Fruit fly (Drosophila melanogaster) whole organism, embryonic: ENCODE measurements around the gene CG11970.

Source experiments
- BEAF-32 ChIP-seq: fragments of 200-800 bp; sonication (Bioruptor generic); optimal IDR thresholded peaks from 3 replicates; lab custom pipeline; 2017; ENCODE audit warnings: missing biosample characterization, missing genetic modification characterization, mild to moderate bottlenecking, moderate library complexity, missing genetic modification reagents
- CG10654 ChIP-seq: fragments of 200-800 bp; sonication (Bioruptor generic); optimal IDR thresholded peaks from 2 replicates; lab custom pipeline; 2016; ENCODE audit warnings: missing biosample characterization, missing genetic modification characterization
- CG11247 ChIP-seq: fragments of 200-800 bp; sonication (Bioruptor generic); IDR thresholded peaks from 2 replicates; pipeline ENCODE4 v1.3.6; 2022; ENCODE audit warnings: missing biosample characterization, missing genetic modification characterization
- CG11456 ChIP-seq: fragments of 200-800 bp; sonication (Bioruptor generic); IDR thresholded peaks from 3 replicates; pipeline ENCODE4 v1.3.6; 2022; ENCODE audit warnings: missing biosample characterization, missing genetic modification characterization
- CG12155 ChIP-seq: fragments of 200-800 bp; sonication (Bioruptor generic); optimal IDR thresholded peaks from 3 replicates; lab custom pipeline; 2016; ENCODE audit warnings: missing biosample characterization, missing genetic modification characterization
- CG12769 ChIP-seq: fragments of 200-800 bp; sonication (Bioruptor generic); optimal IDR thresholded peaks from 2 replicates; lab custom pipeline; 2019; ENCODE audit warnings: missing biosample characterization, mild to moderate bottlenecking, missing genetic modification characterization, moderate library complexity
- CG14667 ChIP-seq: fragments of 200-800 bp; sonication (Bioruptor generic); IDR thresholded peaks from 2 replicates; pipeline ENCODE4 v1.3.6; 2022; ENCODE audit warnings: missing biosample characterization, missing genetic modification characterization
- CG15269 ChIP-seq: fragments of 200-800 bp; sonication (Bioruptor generic); optimal IDR thresholded peaks from 2 replicates; lab custom pipeline; 2018; ENCODE audit warnings: missing biosample characterization, mild to moderate bottlenecking, missing genetic modification characterization, moderate library complexity
- CG15514 ChIP-seq: fragments of 200-800 bp; sonication (Bioruptor generic); optimal IDR thresholded peaks from 3 replicates; lab custom pipeline; 2017; ENCODE audit warnings: missing biosample characterization, missing genetic modification characterization, mild to moderate bottlenecking, moderate library complexity, missing genetic modification reagents
- CG16779 ChIP-seq: fragments of 200-800 bp; sonication (Bioruptor generic); IDR thresholded peaks from 2 replicates; pipeline ENCODE4 v1.3.6; 2022; ENCODE audit warnings: missing biosample characterization, missing genetic modification characterization
- CG17361 ChIP-seq: fragments of 200-800 bp; sonication (Bioruptor generic); IDR thresholded peaks from 3 replicates; pipeline ENCODE4 v1.3.6; 2022; ENCODE audit warnings: missing biosample characterization, missing genetic modification characterization
- CG17385 ChIP-seq: fragments of 200-800 bp; sonication (Bioruptor generic); optimal IDR thresholded peaks from 3 replicates; lab custom pipeline; 2018; ENCODE audit warnings: missing biosample characterization, mild to moderate bottlenecking, missing genetic modification characterization
- CG18476 ChIP-seq: fragments of 200-800 bp; sonication (Bioruptor generic); optimal IDR thresholded peaks from 2 replicates; lab custom pipeline; 2016; ENCODE audit warnings: missing biosample characterization, mild to moderate bottlenecking, missing genetic modification characterization
- CG2120 ChIP-seq: fragments of 200-800 bp; sonication (Bioruptor generic); optimal IDR thresholded peaks from 3 replicates; lab custom pipeline; 2016; ENCODE audit warnings: missing biosample characterization, missing genetic modification characterization
- CG34376 ChIP-seq: fragments of 200-800 bp; sonication (Bioruptor generic); optimal IDR thresholded peaks from 2 replicates; lab custom pipeline; 2018; ENCODE audit warnings: missing biosample characterization, mild to moderate bottlenecking, missing genetic modification characterization
- CG3995 ChIP-seq: fragments of 200-800 bp; sonication (Bioruptor generic); optimal IDR thresholded peaks from 3 replicates; lab custom pipeline; 2016; ENCODE audit warnings: missing biosample characterization, missing genetic modification characterization
- CG4328 ChIP-seq: fragments of 200-800 bp; sonication (Bioruptor generic); optimal IDR thresholded peaks from 3 replicates; lab custom pipeline; 2017; ENCODE audit warnings: missing biosample characterization, missing genetic modification reagents, missing genetic modification characterization
- CG6272 ChIP-seq: fragments of 200-800 bp; sonication (Bioruptor generic); IDR thresholded peaks from 2 replicates; pipeline ENCODE4 v1.3.6; 2022; ENCODE audit warnings: missing biosample characterization, missing genetic modification characterization
- CG6683 ChIP-seq: fragments of 200-800 bp; sonication (Bioruptor generic); optimal IDR thresholded peaks from 2 replicates; lab custom pipeline; 2017; ENCODE audit warnings: missing biosample characterization, mild to moderate bottlenecking, missing genetic modification characterization, missing genetic modification reagents
- CG6689 ChIP-seq: fragments of 200-800 bp; sonication (Bioruptor generic); IDR thresholded peaks from 2 replicates; pipeline ENCODE4 v1.3.6; 2022; ENCODE audit warnings: missing biosample characterization, missing genetic modification characterization
- CG6765 ChIP-seq: fragments of 200-800 bp; sonication (Bioruptor generic); optimal IDR thresholded peaks from 3 replicates; lab custom pipeline; 2017; ENCODE audit warnings: missing biosample characterization, mild to moderate bottlenecking, missing genetic modification characterization
- CG7357 ChIP-seq: fragments of 200-800 bp; sonication (Bioruptor generic); IDR thresholded peaks from 3 replicates; pipeline ENCODE4 v1.3.6; 2022; ENCODE audit warnings: missing biosample characterization, missing genetic modification characterization
- CG8359 ChIP-seq: fragments of 200-800 bp; sonication (Bioruptor generic); optimal IDR thresholded peaks from 2 replicates; lab custom pipeline; 2017; ENCODE audit warnings: missing biosample characterization, mild to moderate bottlenecking, missing genetic modification characterization, borderline replicate concordance
- Camta ChIP-seq: fragments of 200-800 bp; sonication (Bioruptor generic); optimal IDR thresholded peaks from 2 replicates; lab custom pipeline; 2016; ENCODE audit warnings: missing biosample characterization, missing genetic modification characterization
- Doc2 ChIP-seq: fragments of 200-800 bp; sonication (Bioruptor generic); IDR thresholded peaks from 2 replicates; pipeline ENCODE4 v1.3.6; 2022; ENCODE audit warnings: missing biosample characterization, missing genetic modification characterization
- Gug ChIP-seq: fragments of 200-800 bp; sonication (Bioruptor generic); IDR thresholded peaks from 4 replicates; pipeline ENCODE4 v1.3.6; 2022; ENCODE audit warnings: missing biosample characterization, missing genetic modification characterization
- Hr39 ChIP-seq: fragments of >200 bp; optimal IDR thresholded peaks from 2 replicates; lab custom pipeline; 2017
- Neu2 ChIP-seq: fragments of 200-800 bp; sonication (Bioruptor generic); optimal IDR thresholded peaks from 3 replicates; lab custom pipeline; 2016; ENCODE audit warnings: missing biosample characterization, missing genetic modification characterization, borderline replicate concordance
- Nf-YB ChIP-seq: fragments of 200-800 bp; sonication (Bioruptor generic); optimal IDR thresholded peaks from 3 replicates; lab custom pipeline; 2019; ENCODE audit warnings: missing biosample characterization, mild to moderate bottlenecking, missing genetic modification characterization, moderate library complexity
- Usf ChIP-seq: fragments of 200-800 bp; sonication (Bioruptor generic); optimal IDR thresholded peaks from 2 replicates; lab custom pipeline; 2017; ENCODE audit warnings: missing genotype, missing biosample characterization, missing genetic modification characterization
- Xbp1 ChIP-seq: fragments of 200-800 bp; sonication (Bioruptor generic); optimal IDR thresholded peaks from 3 replicates; lab custom pipeline; 2016; ENCODE audit warnings: missing biosample characterization, mild to moderate bottlenecking, missing genetic modification characterization
- bab2 ChIP-seq: fragments of 200-800 bp; sonication (Bioruptor generic); optimal IDR thresholded peaks from 2 replicates; lab custom pipeline; 2016; ENCODE audit warnings: missing biosample characterization, missing genetic modification characterization
- bbx ChIP-seq: fragments of 200-800 bp; sonication (Bioruptor generic); IDR thresholded peaks from 2 replicates; pipeline ENCODE4 v1.3.6; 2022; ENCODE audit warnings: missing biosample characterization, missing genetic modification characterization; ENCODE audit not compliant: partially characterized antibody
- br ChIP-seq: fragments of >200 bp; optimal IDR thresholded peaks from 2 replicates; lab custom pipeline; 2017
- cad ChIP-seq: fragments of >200 bp; optimal IDR thresholded peaks from 2 replicates; lab custom pipeline; 2017; ENCODE audit warnings: missing biosample characterization, missing genetic modification characterization
- chm ChIP-seq: fragments of 200-800 bp; sonication (Bioruptor generic); IDR thresholded peaks from 2 replicates; pipeline ENCODE4 v1.3.6; 2022; ENCODE audit warnings: missing biosample characterization, missing genetic modification characterization
- grau ChIP-seq: fragments of 200-800 bp; optimal IDR thresholded peaks from 3 replicates; lab custom pipeline; 2019; ENCODE audit warnings: missing biosample characterization, mild to moderate bottlenecking, missing genetic modification characterization, moderate library complexity
- gsb-n ChIP-seq: fragments of 200-800 bp; sonication (Bioruptor generic); optimal IDR thresholded peaks from 3 replicates; lab custom pipeline; 2018; ENCODE audit warnings: missing biosample characterization, mild to moderate bottlenecking, missing genetic modification characterization
- inv ChIP-seq: fragments of 200-800 bp; sonication (Bioruptor generic); IDR thresholded peaks from 2 replicates; pipeline ENCODE4 v1.3.6; 2022; ENCODE audit warnings: missing biosample characterization, missing genetic modification characterization; ENCODE audit not compliant: partially characterized antibody
- knrl ChIP-seq: fragments of 200-800 bp; sonication (Bioruptor generic); IDR thresholded peaks from 3 replicates; pipeline ENCODE4 v1.3.6; 2022; ENCODE audit warnings: missing biosample characterization, missing genetic modification characterization; ENCODE audit not compliant: partially characterized antibody
- lmd ChIP-seq: fragments of 200-800 bp; sonication (Bioruptor generic); IDR thresholded peaks from 2 replicates; pipeline ENCODE4 v1.3.6; 2022; ENCODE audit warnings: missing biosample characterization, missing genetic modification characterization
- mld ChIP-seq: fragments of 200-800 bp; sonication (Bioruptor generic); IDR thresholded peaks from 3 replicates; pipeline ENCODE4 v1.3.6; 2022; ENCODE audit warnings: missing biosample characterization, missing genetic modification characterization; ENCODE audit not compliant: partially characterized antibody
- org-1 ChIP-seq: fragments of 200-800 bp; sonication (Bioruptor generic); optimal IDR thresholded peaks from 2 replicates; lab custom pipeline; 2017; ENCODE audit warnings: missing biosample characterization, missing genetic modification characterization
- pan ChIP-seq, 4 experiments: fragments of >200 bp in 3 of 4; fragments of 200-800 bp in 1 of 4; sonication (Bioruptor generic) in 1 of 4; optimal IDR thresholded peaks in 3 of 4; IDR thresholded peaks in 1 of 4; 2 replicates each; pipeline versions ENCODE4 v1.3.6 to Lab custom; 2017 to 2022; ENCODE audit warnings: missing biosample characterization in 2 of 4, missing genetic modification characterization in 2 of 4, mixed read lengths in 1 of 4
- pita ChIP-seq: fragments of 200-800 bp; sonication (Bioruptor generic); optimal IDR thresholded peaks from 2 replicates; lab custom pipeline; 2017; ENCODE audit warnings: missing biosample characterization, mild to moderate bottlenecking, missing genetic modification characterization
- scrt ChIP-seq: fragments of 200-800 bp; sonication (Bioruptor generic); optimal IDR thresholded peaks from 2 replicates; lab custom pipeline; 2018; ENCODE audit warnings: missing biosample characterization, mild to moderate bottlenecking, missing genetic modification characterization, moderate library complexity
- seq ChIP-seq: fragments of 200-800 bp; sonication (Bioruptor generic); IDR thresholded peaks from 2 replicates; pipeline ENCODE4 v1.3.6; 2022; ENCODE audit warnings: missing biosample characterization, missing genetic modification characterization
- ssp ChIP-seq: fragments of 200-800 bp; sonication (Bioruptor generic); IDR thresholded peaks from 2 replicates; pipeline ENCODE4 v1.3.6; 2022; ENCODE audit warnings: missing biosample characterization, missing genetic modification characterization
- zfh1 ChIP-seq: fragments of 200-800 bp; sonication (Bioruptor generic); IDR thresholded peaks from 3 replicates; pipeline ENCODE4 v1.3.6; 2022; ENCODE audit warnings: missing biosample characterization, missing genetic modification characterization

Gene CG11970

DNA sequence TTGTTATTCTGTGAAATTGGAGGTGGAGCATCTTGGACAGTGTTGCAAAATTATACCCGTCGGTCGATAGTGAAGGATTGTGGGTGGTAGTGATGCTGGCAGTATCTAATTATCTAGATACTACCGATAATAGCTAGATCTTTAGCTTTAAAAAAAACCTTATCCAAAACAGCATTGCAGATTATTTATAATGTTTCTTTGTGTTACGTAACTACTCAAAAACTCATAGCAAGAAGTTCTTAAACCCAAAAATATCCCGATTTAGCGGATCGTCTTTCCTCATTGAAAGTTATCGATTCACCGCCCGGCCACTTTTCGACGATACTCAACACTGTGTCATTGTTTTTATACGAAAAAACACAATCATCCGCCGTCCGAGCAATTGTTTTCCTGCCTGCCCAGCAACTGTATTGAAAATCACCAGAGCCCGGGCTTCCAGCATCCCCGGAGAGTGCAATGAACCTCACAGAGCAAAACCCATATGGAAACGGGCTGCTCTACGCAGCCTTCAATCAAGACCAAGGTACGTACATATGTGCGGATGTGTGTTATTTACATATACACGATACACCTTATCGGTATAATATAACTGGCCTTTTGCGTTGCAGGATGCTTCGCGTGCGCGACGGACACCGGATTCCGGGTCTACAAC, 8.5 kb downstream of the CG11970 start, which contains the start of gene CG11975 (continued):
- TF ChIP-seq CG16779 (GFP tag; lab: Robert Waterston, UW) (no peak), ssp (GFP tag; lab: Robert Waterston, UW) (0 out of 2 replicates have a peak, but pooled peaks have one; percentile 38), CG15269 (tag; lab: Kevin White, UChicago) (no peak), CG17361 (peak; percentile 80), bab2 (GFP tag; lab: Kevin White, UChicago) (peak; percentile 74), CG10654 (GFP tag; lab: Kevin White, UChicago) (peak; percentile 69), CG6272 (peak; percentile 54), Usf (GFP tag; lab: Kevin White, UChicago) (no peak), pita (GFP tag; lab: Kevin White, UChicago) (no peak), CG14667 (GFP tag; lab: Robert Waterston, UW) (0 out of 2 replicates have a peak, but pooled peaks have one; percentile 12), mld (GFP tag; lab: Robert Waterston, UW) (no peak), cad (GFP tag; lab: Kevin White, UChicago) (no peak), lmd (GFP tag; lab: Robert Waterston, UW) (peak; percentile 70), knrl (GFP tag; lab: Robert Waterston, UW) (peak; percentile 77), gsb-n (no peak), pan (optimal IDR thresholded peaks at IDR 0.05; lab: Kevin White, UChicago) (no peak), pan (GFP tag; optimal IDR thresholded peaks at IDR 0.05 in 1 of 2, IDR thresholded peaks at IDR 0.05 in 1 of 2) (peak in 1 of 2 experiments; percentile 24), Hr39 (lab: Kevin White, UChicago) (no peak), grau (tag; lab: Kevin White, UChicago) (peak; percentile 67), CG3995 (GFP tag; lab: Kevin White, UChicago) (peak; percentile 64), seq (GFP tag; lab: Robert Waterston, UW) (no peak), scrt (GFP tag; lab: Kevin White, UChicago) (no peak), CG11247 (GFP tag; lab: Robert Waterston, UW) (peak; percentile 55; the same call in 1 of the 2 replicates), bbx (GFP tag; lab: Robert Waterston, UW) (0 out of 2 replicates have a peak, but pooled peaks have one; percentile 46), Camta (GFP tag; lab: Kevin White, UChicago) (peak; percentile 83), chm (no peak), Doc2 (GFP tag; lab: Robert Waterston, UW) (no peak), CG4328 (GFP tag; lab: Kevin White, UChicago) (peak; percentile 30), zfh1 (GFP tag; lab: Robert Waterston, UW) (peak; percentile 58), Nf-YB (GFP tag; lab: Kevin White, UChicago) (peak; percentile 21), CG6689 (GFP tag; lab: Robert Waterston, UW) (0 out of 2 replicates have a peak, but pooled peaks have one; percentile 47), CG2120 (GFP tag; lab: Kevin White, UChicago) (peak; percentile 92), br (lab: Kevin White, UChicago) (no peak), CG12769 (tag; lab: Kevin White, UChicago) (no peak), inv (GFP tag; lab: Robert Waterston, UW) (peak; percentile 63), CG6683 (GFP tag; lab: Kevin White, UChicago) (peak; percentile 60), CG12155 (GFP tag; lab: Kevin White, UChicago) (peak; percentile 80), org-1 (GFP tag; lab: Kevin White, UChicago) (no peak), CG11456 (peak; percentile 70; the same call in 2 of the 3 replicates), CG8359 (GFP tag; lab: Kevin White, UChicago) (no peak), Gug (GFP tag; lab: Robert Waterston, UW) (peak; percentile 56; the same call in 1 of the 4 replicates), CG34376 (peak; percentile 79), BEAF-32 (GFP tag; lab: Kevin White, UChicago) (peak; percentile 84), CG17385 (no peak), Xbp1 (GFP tag; lab: Kevin White, UChicago) (peak; percentile 78), CG15514 (peak; percentile 77), CG18476 (GFP tag; lab: Kevin White, UChicago) (peak; percentile 65), Neu2 (GFP tag; lab: Kevin White, UChicago) (peak; percentile 40), CG7357 (GFP tag; lab: Robert Waterston, UW) (no peak), CG6765 (GFP tag; lab: Kevin White, UChicago) (no peak)
